Worm (Caenorhabditis elegans) whole organism, L3 larva: ENCODE results near the gene C17F4.2.

Source experiments
- ama-1 ChIP-seq: fragments of 150-350 bp; optimal IDR thresholded peaks from 2 replicates; lab custom pipeline; 2018
- fkh-2 ChIP-seq: fragments of 150-350 bp; optimal IDR thresholded peaks from 2 replicates; lab custom pipeline; 2014; ENCODE audit warnings: missing biosample characterization, missing genetic modification reagents, missing genetic modification characterization
- nfya-1 ChIP-seq: sonication (generic microtip); optimal IDR thresholded peaks from 2 replicates; lab custom pipeline; 2017; ENCODE audit warnings: missing genetic modification characterization, mild to moderate bottlenecking, missing compliant biosample characterization, antibody characterized with exemption, moderate library complexity; ENCODE audit not compliant: insufficient read depth

DNA sequence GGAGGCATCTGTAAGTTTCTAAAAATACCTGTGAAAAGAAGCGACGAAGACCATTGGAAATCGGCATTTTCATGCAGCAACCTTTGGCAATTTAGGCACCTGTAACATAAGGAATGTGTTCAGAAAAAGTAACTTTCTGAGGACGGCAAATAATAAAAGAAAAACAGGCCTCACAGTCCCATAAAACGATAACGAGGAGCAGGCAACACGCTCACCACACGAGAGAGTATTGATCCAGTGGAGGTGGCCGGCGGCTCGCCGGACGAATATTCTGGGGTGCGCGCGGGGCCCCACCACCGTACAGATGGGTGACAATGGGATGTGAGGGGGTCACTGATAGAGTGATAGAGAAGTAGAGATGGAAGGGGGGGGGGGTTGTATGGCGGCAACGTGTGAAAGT, 26.5 kb downstream of the C17F4.2 start, which contains the start of gene F02E11.3:
- TF ChIP-seq nfya-1 (tag; lab: Kevin White, UChicago) (no peak), ama-1 (lab: Kevin White, UChicago) (no peak), fkh-2 (tag; lab: Kevin White, UChicago) (no peak)
